Worm (Caenorhabditis elegans): ENCODE results near the gene C42D4.18.

Gene C42D4.18

DNA sequence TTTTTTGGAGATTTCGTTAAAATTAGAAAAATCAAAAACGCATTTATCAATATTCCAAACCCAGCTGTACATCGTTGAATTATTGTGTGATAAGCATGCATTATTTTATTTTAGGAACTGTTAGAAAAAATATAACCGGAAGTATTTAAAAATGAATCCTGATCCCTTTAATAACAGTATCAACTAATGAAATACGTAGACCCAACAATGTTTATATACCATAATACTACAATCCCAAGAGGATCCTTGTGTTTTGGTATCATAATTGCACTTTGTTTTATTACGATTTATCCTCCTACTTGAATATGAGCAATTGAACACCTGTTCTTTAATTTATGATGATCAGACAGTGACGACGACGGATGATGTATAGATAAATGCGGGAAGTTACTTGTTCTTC lies 20.2 kb downstream of the C42D4.18 start, which contains the start of gene str-249:
str-249 (minus strand) TSS at position 101 of the 400 bp plus-strand sequence.
- TF ChIP-seq zag-1 (tag; optimal IDR thresholded peaks at IDR 0.05) (no peak), mxl-3 (GFP tag; optimal IDR thresholded peaks at IDR 0.05) (no peak), daf-12 (tag; optimal IDR thresholded peaks at IDR 0.05) (no peak), daf-19 (GFP tag; conservative IDR thresholded peaks at IDR 0.05) (no peak), ceh-44 (GFP tag; IDR thresholded peaks at IDR 0.05) (no peak), ceh-82 (tag; optimal IDR thresholded peaks at IDR 0.05) (no peak), F44E2.7 (GFP tag; IDR thresholded peaks at IDR 0.05) (no peak), sdz-12 (GFP tag; optimal IDR thresholded peaks at IDR 0.05) (no peak)

DNA sequence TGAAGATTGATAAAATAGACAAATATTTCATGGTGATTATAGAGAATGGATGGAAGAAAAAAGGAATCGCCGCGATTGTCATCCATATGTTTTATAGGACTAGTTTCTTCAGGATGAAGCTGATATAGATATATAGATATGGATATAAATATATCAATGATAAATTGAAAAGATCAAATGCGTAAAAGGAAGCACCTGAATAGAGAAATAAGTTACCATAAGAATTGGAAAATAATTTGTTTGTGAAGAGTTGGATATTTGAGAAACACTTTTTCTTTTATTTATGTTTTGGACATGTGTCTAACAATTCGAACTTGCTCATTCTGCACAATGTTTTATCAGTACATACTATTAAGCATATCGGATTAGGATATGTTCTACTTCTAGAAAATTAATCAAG lies 21.4 kb downstream of the C42D4.18 start, which contains the start of gene C42D4.13:
C42D4.13 (minus strand) TSS at position 101 of the 400 bp plus-strand sequence.
- TF ChIP-seq pha-4 (GFP tag; IDR thresholded peaks at IDR 0.05), result no peak
- TF ChIP-seq pha-4 (tag; optimal IDR thresholded peaks at IDR 0.05), result no peak
- TF ChIP-seq F44E2.7 (GFP tag; IDR thresholded peaks at IDR 0.05), result no peak
- no peak for TF ChIP-seq zfp-3 (GFP tag; conservative IDR thresholded peaks at IDR 0.05)
- TF ChIP-seq D1046.2 (GFP tag; IDR thresholded peaks at IDR 0.05), result no peak
- TF ChIP-seq spr-3 (GFP tag; optimal IDR thresholded peaks at IDR 0.05), result no peak
- no peak for TF ChIP-seq fos-1 (tag; optimal IDR thresholded peaks at IDR 0.05)
- TF ChIP-seq lin-38 (GFP tag; IDR thresholded peaks at IDR 0.05), result no peak
- no peak for TF ChIP-seq nhr-77 (tag; optimal IDR thresholded peaks at IDR 0.05)
- no peak for TF ChIP-seq daf-12 (tag; optimal IDR thresholded peaks at IDR 0.05)
- no peak for TF ChIP-seq pqm-1 (tag; optimal IDR thresholded peaks at IDR 0.05)
- no peak for TF ChIP-seq madf-9 (GFP tag; conservative IDR thresholded peaks at IDR 0.05)
- no peak for TF ChIP-seq nhr-28 (tag; optimal IDR thresholded peaks at IDR 0.05)
- TF ChIP-seq mdl-1 (tag; optimal IDR thresholded peaks at IDR 0.05), result no peak
- TF ChIP-seq lim-7 (GFP tag; IDR thresholded peaks at IDR 0.05), result no peak
- no peak for TF ChIP-seq ztf-11 (tag; optimal IDR thresholded peaks at IDR 0.05)

DNA sequence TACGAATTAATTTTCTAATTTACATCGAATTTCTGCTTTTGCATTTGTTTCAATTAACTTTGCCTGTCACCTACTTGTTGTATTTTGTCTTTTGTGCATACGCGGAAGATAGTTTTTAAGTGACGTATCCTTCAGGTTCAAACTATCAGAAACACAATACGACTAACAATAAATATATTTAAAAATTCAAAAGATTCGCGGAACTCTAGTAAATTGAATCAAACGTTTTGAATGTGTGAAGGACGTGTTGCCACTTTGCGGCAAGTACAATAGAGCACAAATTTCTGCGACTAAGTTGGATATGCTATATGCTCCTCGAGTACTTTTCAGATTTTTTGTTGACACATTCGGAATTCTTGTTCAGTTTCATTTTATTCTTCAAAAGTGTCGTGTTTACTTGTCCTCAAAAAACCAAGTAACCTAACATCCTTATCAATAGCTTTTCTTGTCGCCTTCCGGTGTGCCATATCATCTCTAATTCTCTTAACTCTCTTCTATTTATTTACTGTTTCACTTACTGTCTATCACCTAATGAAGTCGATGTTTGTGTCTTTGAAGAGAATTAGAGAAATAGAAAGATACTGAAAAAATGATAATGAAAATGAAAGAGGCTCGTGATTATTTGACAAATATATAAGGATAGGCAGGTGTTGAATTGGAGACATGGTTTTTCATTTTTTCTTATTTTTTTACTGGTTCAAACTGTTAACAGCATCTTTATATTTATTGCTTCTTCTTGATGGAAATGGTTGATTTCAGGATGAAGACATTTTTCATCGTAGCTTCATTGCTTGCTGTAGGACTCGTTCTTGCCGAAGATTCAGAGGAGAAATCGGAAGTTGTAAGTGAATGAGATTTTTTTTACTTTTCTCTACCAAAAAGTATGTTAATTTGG lies 22.2 kb downstream of the C42D4.18 start, which contains the start of gene srlf-7:
srlf-7 (plus strand) TSS at position 760 of the 895 bp plus-strand sequence.
- TF ChIP-seq lin-1 (GFP tag; IDR thresholded peaks at IDR 0.05), result peak; percentile 97
- no peak for TF ChIP-seq ZK546.5 (tag; optimal IDR thresholded peaks at IDR 0.05)
- TF ChIP-seq mes-2 (tag; optimal IDR thresholded peaks at IDR 0.05; ENCODE audit: poor library complexity, severe bottlenecking), result no peak
- TF ChIP-seq tra-1 (GFP tag; IDR thresholded peaks at IDR 0.05), result peak; percentile 78
- TF ChIP-seq ceh-28 (tag; optimal IDR thresholded peaks at IDR 0.05), result no peak
- TF ChIP-seq fos-1 (tag; optimal IDR thresholded peaks at IDR 0.05), result peak; percentile 52
- peak; percentile 75 for TF ChIP-seq T20F7.1 (GFP tag; optimal IDR thresholded peaks at IDR 0.05)
- TF ChIP-seq nhr-28 (tag; optimal IDR thresholded peaks at IDR 0.05), result peak; percentile 99
- peak; percentile 32 for TF ChIP-seq nhr-11 (tag; optimal IDR thresholded peaks at IDR 0.05)
- no peak for TF ChIP-seq nhr-111 (GFP tag; optimal IDR thresholded peaks at IDR 0.05)
- TF ChIP-seq daf-16 (GFP tag; optimal IDR thresholded peaks at IDR 0.05), result peak in 1 of 2 experiments; percentile 87
- TF ChIP-seq daf-16 (tag; optimal IDR thresholded peaks at IDR 0.05), result peak; percentile 100
- peak; percentile 87 for TF ChIP-seq nhr-10 (tag; optimal IDR thresholded peaks at IDR 0.05)
- TF ChIP-seq ama-1 (optimal IDR thresholded peaks at IDR 0.05), result peak; percentile 38
- TF ChIP-seq nhr-102 (tag; optimal IDR thresholded peaks at IDR 0.05), result peak; percentile 78
- TF ChIP-seq duxl-1 (tag; optimal IDR thresholded peaks at IDR 0.05; ENCODE audit: poor library complexity), result no peak
- TF ChIP-seq unc-62 (GFP tag; optimal IDR thresholded peaks at IDR 0.05 in 1 of 2), result peak; percentile 29 to 47
- TF ChIP-seq unc-62 (tag; optimal IDR thresholded peaks at IDR 0.05), result no peak
- no peak for TF ChIP-seq lin-15B (tag; optimal IDR thresholded peaks at IDR 0.05)
- TF ChIP-seq hlh-11 (tag; optimal IDR thresholded peaks at IDR 0.05), result peak; percentile 95
- peak in 1 of 2 experiments; percentile 48 for TF ChIP-seq lsy-2 (tag; optimal IDR thresholded peaks at IDR 0.05)
- TF ChIP-seq mdl-1 (tag; optimal IDR thresholded peaks at IDR 0.05), result peak; percentile 0 to 87
- peak; percentile 62 for TF ChIP-seq jun-1 (tag; optimal IDR thresholded peaks at IDR 0.05)
- TF ChIP-seq pqm-1 (tag; optimal IDR thresholded peaks at IDR 0.05), result peak; percentile 97
- no peak for TF ChIP-seq arid-1 (GFP tag; conservative IDR thresholded peaks at IDR 0.05)
- TF ChIP-seq D1046.2 (GFP tag; IDR thresholded peaks at IDR 0.05), result no peak
- peak; percentile 96 for TF ChIP-seq aha-1 (tag)
- peak; percentile 77 for TF ChIP-seq hlh-30 (tag; optimal IDR thresholded peaks at IDR 0.05; ENCODE audit: insufficient read depth)
- peak; percentile 92 for TF ChIP-seq php-3 (GFP tag; IDR thresholded peaks at IDR 0.05)
- peak; percentile 56; the same call in 1 of the 2 replicates for TF ChIP-seq pha-4 (GFP tag; IDR thresholded peaks at IDR 0.05)
- TF ChIP-seq pha-4 (tag; optimal IDR thresholded peaks at IDR 0.05), result no peak

Data from whole organism, L4 larva.